Worm (Caenorhabditis elegans) whole organism, mixed stage, embryonic: Measurements from ENCODE around the gene F55G7.4.
A peak's percentile ranks its signal among the peaks of the same experiment; 100 is the strongest.

Experiments
- ceh-43 ChIP-seq: fragments of 200-800 bp; sonication (Bioruptor generic); optimal IDR thresholded peaks from 2 replicates; lab custom pipeline; 2018; ENCODE audit warnings: mild to moderate bottlenecking, missing genetic modification characterization, moderate library complexity, missing compliant biosample characterization
- ceh-83 ChIP-seq: fragments of 200-800 bp; sonication (Bioruptor generic); optimal IDR thresholded peaks from 2 replicates; lab custom pipeline; 2018; ENCODE audit warnings: mild to moderate bottlenecking, missing genetic modification characterization, missing compliant biosample characterization
- ces-1 ChIP-seq: fragments of 150-350 bp; optimal IDR thresholded peaks from 2 replicates; lab custom pipeline; 2014; ENCODE audit warnings: missing biosample characterization, missing genetic modification reagents, missing genetic modification characterization
- cnd-1 ChIP-seq: fragments of 200-800 bp; sonication (Bioruptor generic); optimal IDR thresholded peaks from 2 replicates; lab custom pipeline; 2018; ENCODE audit warnings: mild to moderate bottlenecking, missing genetic modification characterization, missing compliant biosample characterization
- drap-1 ChIP-seq: fragments of 200-800 bp; sonication (Bioruptor generic); optimal IDR thresholded peaks from 3 replicates; lab custom pipeline; 2018; ENCODE audit warnings: mild to moderate bottlenecking, missing genetic modification characterization, missing compliant biosample characterization
- elt-1 ChIP-seq: sonication (generic microtip); optimal IDR thresholded peaks from 2 replicates; lab custom pipeline; 2017; ENCODE audit warnings: missing genetic modification characterization, mild to moderate bottlenecking, missing compliant biosample characterization, antibody characterized with exemption, moderate library complexity, borderline replicate concordance; ENCODE audit not compliant: insufficient read depth
- elt-3 ChIP-seq: fragments of 150-350 bp; optimal IDR thresholded peaks from 2 replicates; lab custom pipeline; 2014; ENCODE audit warnings: missing biosample characterization, missing genetic modification characterization
- flh-1 ChIP-seq: fragments of 200-800 bp; sonication (Bioruptor generic); optimal IDR thresholded peaks from 2 replicates; lab custom pipeline; 2018; ENCODE audit warnings: mild to moderate bottlenecking, missing genetic modification characterization, moderate library complexity, missing compliant biosample characterization
- ham-2 ChIP-seq: fragments of 200-800 bp; sonication (Bioruptor generic); optimal IDR thresholded peaks from 2 replicates; lab custom pipeline; 2018; ENCODE audit warnings: mild to moderate bottlenecking, missing genetic modification characterization, missing compliant biosample characterization
- lin-13 ChIP-seq: fragments of 150-350 bp; optimal IDR thresholded peaks from 2 replicates; lab custom pipeline; 2014; ENCODE audit warnings: missing biosample characterization, missing genetic modification characterization
- lin-32 ChIP-seq: fragments of 200-800 bp; sonication (Bioruptor generic); optimal IDR thresholded peaks from 2 replicates; lab custom pipeline; 2018; ENCODE audit warnings: mild to moderate bottlenecking, missing genetic modification characterization, missing compliant biosample characterization
- mep-1 ChIP-seq: fragments of 150-350 bp; optimal IDR thresholded peaks from 2 replicates; lab custom pipeline; 2017; ENCODE audit warnings: missing biosample characterization, missing genetic modification reagents, missing genetic modification characterization, inconsistent platforms
- mls-2 ChIP-seq: sonication (generic microtip); optimal IDR thresholded peaks from 2 replicates; lab custom pipeline; 2016; ENCODE audit warnings: mild to moderate bottlenecking, missing genetic modification characterization, moderate library complexity, missing compliant biosample characterization
- nhr-12 ChIP-seq: fragments of 150-350 bp; optimal IDR thresholded peaks from 2 replicates; lab custom pipeline; 2014; ENCODE audit warnings: missing biosample characterization, missing genetic modification characterization
- nhr-2 ChIP-seq: fragments of 150-350 bp; optimal IDR thresholded peaks from 2 replicates; lab custom pipeline; 2014; ENCODE audit warnings: missing biosample characterization, missing genetic modification characterization
- nhr-237 ChIP-seq: fragments of 150-350 bp; optimal IDR thresholded peaks from 2 replicates; lab custom pipeline; 2014; ENCODE audit warnings: missing biosample characterization, missing genetic modification characterization
- nhr-76 ChIP-seq: sonication (generic microtip); optimal IDR thresholded peaks from 2 replicates; lab custom pipeline; 2017; ENCODE audit warnings: missing biosample characterization, missing genetic modification characterization
- sem-2 ChIP-seq: fragments of 200-800 bp; sonication (Bioruptor generic); optimal IDR thresholded peaks from 2 replicates; lab custom pipeline; 2018; ENCODE audit warnings: mild to moderate bottlenecking, missing genetic modification characterization, missing compliant biosample characterization
- tbx-8 ChIP-seq: fragments of 200-800 bp; sonication (Bioruptor generic); optimal IDR thresholded peaks from 2 replicates; lab custom pipeline; 2018; ENCODE audit warnings: mild to moderate bottlenecking, missing genetic modification characterization, moderate library complexity, missing compliant biosample characterization
- unc-120 ChIP-seq: sonication (generic microtip); optimal IDR thresholded peaks from 2 replicates; lab custom pipeline; 2017; ENCODE audit warnings: missing genetic modification characterization, missing compliant biosample characterization; ENCODE audit not compliant: poor library complexity, severe bottlenecking
- unc-39 ChIP-seq: fragments of 150-350 bp; optimal IDR thresholded peaks from 2 replicates; lab custom pipeline; 2014; ENCODE audit warnings: missing biosample characterization, missing genetic modification characterization
- unc-62 ChIP-seq: fragments of 150-350 bp; optimal IDR thresholded peaks from 2 replicates; lab custom pipeline; 2014; ENCODE audit warnings: missing biosample characterization, missing genetic modification reagents, missing genetic modification characterization
- ztf-11 ChIP-seq: fragments of 150-350 bp; optimal IDR thresholded peaks from 2 replicates; lab custom pipeline; 2014; ENCODE audit warnings: missing biosample characterization, missing genetic modification characterization

The F55G7.4 gene

DNA sequence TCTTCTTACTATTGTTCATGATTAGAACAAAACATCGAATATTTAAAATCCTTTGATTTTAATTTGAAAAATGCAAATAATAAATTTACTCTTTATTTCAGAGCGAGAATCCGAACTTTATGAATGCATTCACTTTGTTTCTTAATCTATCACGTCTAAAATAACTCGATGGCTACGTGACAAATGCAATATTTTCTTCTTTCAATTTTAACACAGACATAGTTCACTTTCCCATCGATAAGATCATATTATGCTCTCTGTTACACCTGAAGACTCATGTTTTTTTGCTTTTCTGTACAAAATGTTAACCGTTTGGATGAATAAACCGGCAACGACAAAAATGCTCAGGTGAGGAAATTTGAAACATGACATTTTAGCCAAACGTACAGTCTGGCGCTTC, 41.9 kb downstream of the F55G7.4 start:
- TF ChIP-seq ztf-11 (tag; lab: Kevin White, UChicago) (no peak), lin-32 (GFP tag; lab: Kevin White, UChicago) (no peak), flh-1 (GFP tag; lab: Kevin White, UChicago) (no peak), cnd-1 (no peak), ceh-43 (GFP tag; lab: Kevin White, UChicago) (no peak), nhr-76 (tag; lab: Kevin White, UChicago) (no peak), unc-120 (tag; lab: Kevin White, UChicago) (no peak), sem-2 (GFP tag; lab: Kevin White, UChicago) (no peak)
- TF ChIP-seq, all 35 proteins: peak for 0

DNA sequence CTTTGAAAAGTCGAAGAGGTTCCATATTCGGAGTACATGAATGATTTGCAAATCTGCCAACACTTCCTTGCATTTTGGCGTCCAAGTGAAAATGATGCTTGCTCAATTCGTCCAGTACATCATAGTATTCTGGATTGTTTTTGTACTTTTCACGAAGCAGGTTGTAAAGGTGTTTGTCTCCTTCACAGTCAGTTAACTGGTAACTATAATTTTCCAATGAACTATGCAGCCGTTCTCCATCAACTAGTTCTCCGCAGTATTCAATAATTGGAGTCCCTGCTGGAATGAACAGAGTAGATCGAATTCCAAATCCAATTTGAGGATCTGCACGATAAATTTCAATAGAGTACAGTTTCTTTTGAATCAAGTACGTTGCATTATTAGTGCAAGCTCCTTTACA, 43.6 kb downstream of the F55G7.4 start:
- TF ChIP-seq drap-1 (no peak), elt-1 (tag; lab: Kevin White, UChicago) (no peak), mls-2 (tag; lab: Kevin White, UChicago) (no peak), nhr-12 (tag; lab: Kevin White, UChicago) (no peak), nhr-2 (tag; lab: Kevin White, UChicago) (no peak), tbx-8 (GFP tag; lab: Kevin White, UChicago) (no peak), flh-1 (GFP tag; lab: Kevin White, UChicago) (no peak), ceh-83 (GFP tag; lab: Kevin White, UChicago) (no peak), nhr-237 (tag; lab: Kevin White, UChicago) (no peak), mep-1 (no peak), unc-39 (no peak), unc-120 (tag; lab: Kevin White, UChicago) (no peak), unc-62 (GFP tag; lab: Kevin White, UChicago) (no peak), nhr-76 (tag; lab: Kevin White, UChicago) (no peak), ham-2 (GFP tag; lab: Kevin White, UChicago) (no peak)

- TF ChIP-seq nhr-12 (tag; lab: Kevin White, UChicago), result no peak
- TF ChIP-seq lin-13 (tag; lab: Kevin White, UChicago), result no peak
- TF ChIP-seq ces-1, result peak; percentile 85
- TF ChIP-seq drap-1, result no peak
- no peak for TF ChIP-seq sem-2 (GFP tag; lab: Kevin White, UChicago)
- TF ChIP-seq nhr-2 (tag; lab: Kevin White, UChicago), result no peak
- no peak for TF ChIP-seq elt-3 (tag; lab: Kevin White, UChicago)
- TF ChIP-seq mep-1, result no peak
- TF ChIP-seq unc-62 (GFP tag; lab: Kevin White, UChicago), result no peak
- TF ChIP-seq mls-2 (tag; lab: Kevin White, UChicago), result no peak
- no peak for TF ChIP-seq ceh-83 (GFP tag; lab: Kevin White, UChicago)
- peak; percentile 13 for TF ChIP-seq nhr-237 (tag; lab: Kevin White, UChicago)
Observed at ce11 chrX:11974629-11975085, 47.0 kb downstream of the F55G7.4 start, which contains the start of gene set-6. Gene set-6, minus strand, starts transcription at chrX:11974679.
